Fruit fly (Drosophila melanogaster) whole organism, embryonic: Measurements from ENCODE around the gene CG42866.

Experiments used
- Awh ChIP-seq: fragments of 200-800 bp; sonication (Bioruptor generic); IDR thresholded peaks from 2 replicates; pipeline ENCODE4, ENCODE4 v1.3.6; 2022; ENCODE audit warnings: missing biosample characterization, missing genetic modification characterization
- B-H1 ChIP-seq: fragments of 200-800 bp; sonication (Bioruptor generic); IDR thresholded peaks from 3 replicates; pipeline ENCODE4 v1.3.6; 2022; ENCODE audit warnings: missing biosample characterization, missing genetic modification characterization
- Bdp1 ChIP-seq: fragments of 200-800 bp; sonication (Bioruptor generic); optimal IDR thresholded peaks from 3 replicates; lab custom pipeline; 2016; ENCODE audit warnings: missing biosample characterization, missing genetic modification characterization
- CG10979 ChIP-seq: fragments of 200-800 bp; sonication (Bioruptor generic); optimal IDR thresholded peaks from 2 replicates; lab custom pipeline; 2018; ENCODE audit warnings: missing biosample characterization, mild to moderate bottlenecking, missing genetic modification characterization, moderate library complexity
- CG1233 ChIP-seq: fragments of 200-800 bp; sonication (Bioruptor generic); optimal IDR thresholded peaks from 4 replicates; lab custom pipeline; 2018; ENCODE audit warnings: missing biosample characterization, mild to moderate bottlenecking, missing genetic modification characterization
- CG12391 ChIP-seq: fragments of 200-800 bp; sonication (Bioruptor generic); optimal IDR thresholded peaks from 3 replicates; lab custom pipeline; 2018; ENCODE audit warnings: missing biosample characterization, mild to moderate bottlenecking, missing genetic modification characterization, moderate library complexity
- CG13296 ChIP-seq: fragments of 200-800 bp; sonication (Bioruptor generic); optimal IDR thresholded peaks from 3 replicates; lab custom pipeline; 2018; ENCODE audit warnings: missing biosample characterization, mild to moderate bottlenecking, missing genetic modification characterization
- CG13775 ChIP-seq: fragments of 200-800 bp; sonication (Bioruptor generic); optimal IDR thresholded peaks from 3 replicates; lab custom pipeline; 2017; ENCODE audit warnings: missing biosample characterization, mild to moderate bottlenecking, missing genetic modification characterization
- CG15514 ChIP-seq: fragments of 200-800 bp; sonication (Bioruptor generic); optimal IDR thresholded peaks from 3 replicates; lab custom pipeline; 2017; ENCODE audit warnings: missing biosample characterization, missing genetic modification characterization, mild to moderate bottlenecking, moderate library complexity, missing genetic modification reagents
- CG2712 ChIP-seq: fragments of 200-800 bp; optimal IDR thresholded peaks from 3 replicates; lab custom pipeline; 2019; ENCODE audit warnings: missing biosample characterization, mild to moderate bottlenecking, missing genetic modification characterization, moderate library complexity
- CG3281 ChIP-seq: fragments of 200-800 bp; sonication (Bioruptor generic); optimal IDR thresholded peaks from 3 replicates; lab custom pipeline; 2017; ENCODE audit warnings: missing biosample characterization, mild to moderate bottlenecking, missing genetic modification characterization
- CG34376 ChIP-seq: fragments of 200-800 bp; sonication (Bioruptor generic); optimal IDR thresholded peaks from 2 replicates; lab custom pipeline; 2018; ENCODE audit warnings: missing biosample characterization, mild to moderate bottlenecking, missing genetic modification characterization
- CG4617 ChIP-seq: fragments of 200-800 bp; sonication (Bioruptor generic); optimal IDR thresholded peaks from 3 replicates; lab custom pipeline; 2016; ENCODE audit warnings: missing biosample characterization, missing genetic modification characterization, borderline replicate concordance
- CG8388 ChIP-seq: fragments of 200-800 bp; sonication (Bioruptor generic); optimal IDR thresholded peaks from 2 replicates; lab custom pipeline; 2019; ENCODE audit warnings: missing biosample characterization, mild to moderate bottlenecking, missing genetic modification characterization, moderate library complexity
- CG9797 ChIP-seq: fragments of 200-800 bp; sonication (Bioruptor generic); optimal IDR thresholded peaks from 3 replicates; lab custom pipeline; 2018; ENCODE audit warnings: missing biosample characterization, mild to moderate bottlenecking, missing genetic modification characterization
- CoRest ChIP-seq: fragments of 200-800 bp; sonication (Bioruptor generic); optimal IDR thresholded peaks from 3 replicates; lab custom pipeline; 2018; ENCODE audit warnings: missing biosample characterization, mild to moderate bottlenecking, missing genetic modification characterization, moderate library complexity
- Dip2 ChIP-seq: fragments of 200-800 bp; sonication (Bioruptor generic); IDR thresholded peaks from 2 replicates; pipeline ENCODE4 v1.3.6; 2022; ENCODE audit warnings: missing biosample characterization, missing genetic modification characterization
- Dref ChIP-seq: fragments of 200-800 bp; sonication (Bioruptor generic); IDR thresholded peaks from 2 replicates; pipeline ENCODE4 v1.3.6; 2022; ENCODE audit warnings: missing biosample characterization, missing genetic modification characterization
- HHEX ChIP-seq: fragments of 200-800 bp; sonication (Bioruptor generic); optimal IDR thresholded peaks from 3 replicates; lab custom pipeline; 2017; ENCODE audit warnings: missing biosample characterization, mild to moderate bottlenecking, missing genetic modification characterization, missing genetic modification reagents
- Hey ChIP-seq: fragments of 200-800 bp; sonication (Bioruptor generic); optimal IDR thresholded peaks from 3 replicates; lab custom pipeline; 2018; ENCODE audit warnings: missing biosample characterization, mild to moderate bottlenecking, missing genetic modification characterization
- HmgZ ChIP-seq: fragments of 200-800 bp; sonication (Bioruptor generic); optimal IDR thresholded peaks from 2 replicates; lab custom pipeline; 2018; ENCODE audit warnings: missing biosample characterization, mild to moderate bottlenecking, missing genetic modification characterization
- MESR4 ChIP-seq: fragments of 200-800 bp; sonication (Bioruptor generic); optimal IDR thresholded peaks from 2 replicates; lab custom pipeline; 2018; ENCODE audit warnings: missing biosample characterization, mild to moderate bottlenecking, missing genetic modification characterization, moderate library complexity
- Optix ChIP-seq: fragments of 200-800 bp; sonication (Bioruptor generic); IDR thresholded peaks from 3 replicates; pipeline ENCODE4 v1.3.6; 2022; ENCODE audit warnings: missing biosample characterization, missing genetic modification characterization
- Pdp1 ChIP-seq, 2 experiments: fragments of 200-800 bp; sonication (Bioruptor generic); optimal IDR thresholded peaks; 3 replicates each; lab custom pipeline; 2016; ENCODE audit warnings: missing biosample characterization in 2 of 2, missing genetic modification characterization in 2 of 2, mild to moderate bottlenecking in 1 of 2, moderate library complexity in 1 of 2
- Ravus ChIP-seq: fragments of 200-800 bp; sonication (Bioruptor generic); IDR thresholded peaks from 2 replicates; pipeline ENCODE4 v1.3.6; 2022; ENCODE audit warnings: missing biosample characterization, missing genetic modification characterization
- Rx ChIP-seq: fragments of 200-800 bp; sonication (Bioruptor generic); IDR thresholded peaks from 2 replicates; pipeline ENCODE4 v1.3.6; 2022; ENCODE audit warnings: missing biosample characterization, missing genetic modification characterization
- dmrt99B ChIP-seq: fragments of 200-800 bp; sonication (Bioruptor generic); optimal IDR thresholded peaks from 2 replicates; lab custom pipeline; 2018; ENCODE audit warnings: missing biosample characterization, mild to moderate bottlenecking, missing genetic modification characterization, moderate library complexity
- gce ChIP-seq: fragments of 200-800 bp; sonication (Bioruptor generic); IDR thresholded peaks from 3 replicates; pipeline ENCODE4 v1.3.6; 2022; ENCODE audit warnings: missing biosample characterization, missing genetic modification characterization
- ham ChIP-seq: fragments of 200-800 bp; sonication (Bioruptor generic); IDR thresholded peaks from 2 replicates; pipeline ENCODE4 v1.3.6; 2022; ENCODE audit warnings: missing biosample characterization, missing genetic modification characterization
- ind ChIP-seq: fragments of 200-800 bp; sonication (Bioruptor generic); optimal IDR thresholded peaks from 3 replicates; lab custom pipeline; 2016; ENCODE audit warnings: missing biosample characterization, missing genetic modification characterization
- lab ChIP-seq: fragments of 200-800 bp; sonication (Bioruptor generic); optimal IDR thresholded peaks from 3 replicates; lab custom pipeline; 2017; ENCODE audit warnings: missing biosample characterization, missing genetic modification characterization, mild to moderate bottlenecking, moderate library complexity, missing genetic modification reagents
- nmo ChIP-seq: fragments of 200-800 bp; sonication (Bioruptor generic); optimal IDR thresholded peaks from 2 replicates; lab custom pipeline; 2018; ENCODE audit warnings: missing biosample characterization, mild to moderate bottlenecking, missing genetic modification characterization, moderate library complexity
- pnt ChIP-seq: fragments of 200-800 bp; sonication (Bioruptor generic); optimal IDR thresholded peaks from 3 replicates; lab custom pipeline; 2016; ENCODE audit warnings: missing biosample characterization, missing genetic modification characterization
- schlank ChIP-seq: fragments of 200-800 bp; sonication (Bioruptor generic); optimal IDR thresholded peaks from 2 replicates; lab custom pipeline; 2018; ENCODE audit warnings: missing biosample characterization, mild to moderate bottlenecking, missing genetic modification characterization
- sisA ChIP-seq: fragments of 200-800 bp; sonication (Bioruptor generic); IDR thresholded peaks from 2 replicates; pipeline ENCODE4 v1.3.6; 2022; ENCODE audit warnings: missing biosample characterization, missing genetic modification characterization
- trh ChIP-seq: fragments of 200-800 bp; sonication (Bioruptor generic); optimal IDR thresholded peaks from 2 replicates; lab custom pipeline; 2016; ENCODE audit warnings: missing biosample characterization, missing genetic modification characterization

The CG42866 gene

DNA sequence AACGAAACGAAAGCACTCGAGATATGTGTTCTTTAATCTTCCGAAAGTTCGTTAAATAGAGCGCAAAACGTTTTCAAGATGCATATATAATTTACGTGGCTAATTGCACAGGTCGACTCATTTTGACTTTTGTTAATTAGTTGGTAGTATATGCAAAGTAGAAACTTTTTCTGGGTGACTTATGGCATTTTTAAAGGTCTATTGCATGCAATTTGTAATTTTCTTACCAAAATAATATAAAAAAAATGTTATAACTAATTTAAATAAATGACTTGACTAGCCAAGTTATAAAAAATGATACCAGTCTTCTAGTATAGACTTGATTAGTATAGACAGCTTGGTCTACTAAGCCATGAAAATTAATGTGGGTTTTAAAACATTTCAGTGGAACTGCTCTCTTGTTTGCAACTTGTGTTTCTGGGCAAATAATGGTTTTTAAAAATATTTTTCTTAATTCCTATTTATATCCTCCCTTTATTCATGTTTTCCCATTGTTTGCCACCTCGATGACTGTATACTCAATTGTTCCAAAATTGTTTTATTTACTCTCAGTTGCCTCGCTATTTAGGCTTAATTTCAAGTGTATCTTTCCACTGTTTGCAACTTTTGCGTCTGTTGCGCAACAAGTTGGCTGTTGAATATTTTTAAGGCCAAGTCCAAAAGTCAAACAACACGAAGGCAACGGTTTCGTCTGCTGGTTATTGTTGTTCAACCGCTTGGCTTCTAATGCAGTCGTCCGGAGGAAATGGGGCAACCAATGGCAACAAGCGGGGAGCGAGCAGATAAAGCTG lies 26.6 kb upstream of the CG42866 start (continued):
- TF ChIP-seq Pdp1 (GFP tag; optimal IDR thresholded peaks at IDR 0.05; lab: Kevin White, UChicago) (peak in 1 of 2 experiments; percentile 58), CoRest (tag; lab: Kevin White, UChicago) (no peak), CG13775 (GFP tag; lab: Kevin White, UChicago) (no peak), pnt (GFP tag; lab: Kevin White, UChicago) (no peak), Dip2 (GFP tag; lab: Robert Waterston, UW) (no peak), CG13296 (GFP tag; lab: Kevin White, UChicago) (peak; percentile 7), CG4617 (GFP tag; lab: Kevin White, UChicago) (no peak)

DNA sequence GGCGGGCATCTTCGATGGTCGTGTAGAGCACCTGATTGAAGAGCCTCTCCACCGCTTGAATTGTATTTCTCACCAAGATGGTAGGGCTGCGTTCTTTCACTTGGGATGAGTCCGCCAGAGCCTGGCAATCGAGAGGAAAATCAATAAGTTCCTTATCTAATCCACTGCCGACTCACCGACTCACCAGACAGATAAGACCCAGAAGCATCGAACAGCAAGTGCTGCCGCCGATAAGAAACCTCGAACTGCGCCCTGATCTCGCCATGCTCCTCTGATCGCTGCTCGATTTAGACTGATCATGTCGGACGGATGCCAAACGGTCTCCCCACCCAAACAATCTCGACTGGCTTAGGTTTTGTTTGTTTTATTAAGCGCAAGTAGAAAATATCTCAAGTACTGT lies 5.9 kb upstream of the CG42866 start, which contains the start of gene Hf:
Hf (minus strand) TSS at position 296 of the 400 bp plus-strand sequence.
- TF ChIP-seq Hey (tag; lab: Kevin White, UChicago), result no peak
- peak; percentile 19 for TF ChIP-seq CG34376 (GFP tag; lab: Kevin White, UChicago)

DNA sequence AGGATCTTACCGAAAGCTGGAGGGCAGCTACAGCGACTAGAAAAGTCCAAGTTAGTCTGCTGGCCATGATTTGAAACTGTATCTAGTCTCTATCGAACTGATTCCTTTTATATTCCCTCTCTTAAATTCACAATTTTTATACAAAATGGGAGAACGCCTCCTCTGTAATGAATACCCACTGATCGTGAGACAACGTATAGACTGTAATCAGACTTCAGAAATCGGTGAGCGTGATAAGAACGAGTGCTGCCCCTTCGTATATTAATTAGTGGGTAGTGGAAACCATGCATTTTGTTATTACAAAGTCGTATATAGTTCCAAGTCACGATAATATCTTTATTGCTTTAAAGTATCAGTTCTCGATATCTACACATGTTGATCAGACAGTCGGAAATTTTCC lies 4.9 kb upstream of the CG42866 start, which contains the start of gene OS9:
OS9 (minus strand) TSS at position 101 of the 400 bp plus-strand sequence.
- no peak for TF ChIP-seq CG12391 (tag; lab: Kevin White, UChicago)
- no peak for TF ChIP-seq CG15514
- no peak for TF ChIP-seq CG3281 (GFP tag; lab: Kevin White, UChicago)
- no peak for TF ChIP-seq sisA
- no peak for TF ChIP-seq ham (GFP tag; lab: Robert Waterston, UW)
- no peak for TF ChIP-seq CG2712
- TF ChIP-seq Rx (GFP tag; lab: Robert Waterston, UW), result no peak
- no peak for TF ChIP-seq B-H1 (GFP tag; lab: Robert Waterston, UW)
- TF ChIP-seq trh (GFP tag; lab: Kevin White, UChicago), result no peak
- no peak for TF ChIP-seq MESR4 (GFP tag; lab: Kevin White, UChicago)
- no peak for TF ChIP-seq gce (GFP tag; lab: Robert Waterston, UW)
- no peak for TF ChIP-seq Ravus (GFP tag; lab: Robert Waterston, UW)
- TF ChIP-seq CG9797 (GFP tag; lab: Kevin White, UChicago), result no peak
- TF ChIP-seq HmgZ (tag; lab: Kevin White, UChicago), result no peak

DNA sequence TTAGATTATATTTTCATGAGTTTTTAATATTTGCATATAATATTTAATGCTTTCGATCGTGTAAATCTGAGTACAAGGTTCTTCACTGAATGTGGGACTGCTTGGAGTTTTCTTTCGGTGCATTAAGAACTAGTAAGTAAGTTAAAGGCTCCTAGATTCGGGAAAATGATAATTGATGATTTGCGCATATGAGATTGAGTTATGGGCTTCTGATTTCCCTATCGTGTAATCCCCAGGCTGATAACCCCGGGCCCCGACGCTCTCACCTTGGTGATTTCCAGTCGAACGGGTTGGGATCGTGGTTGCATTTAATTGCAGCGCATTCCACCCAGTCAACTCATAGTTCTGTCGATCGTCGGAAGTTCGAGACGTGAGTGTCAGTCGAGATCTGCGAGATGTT lies 2.4 kb upstream of the CG42866 start, which contains the start of gene CG10680:
CG10680 (plus strand) TSS at position 301 of the 400 bp plus-strand sequence.
- TF ChIP-seq Awh (GFP tag; lab: Robert Waterston, UW) (no peak), Bdp1 (no peak), CG1233 (GFP tag; lab: Kevin White, UChicago) (no peak), ind (no peak), Optix (GFP tag; lab: Robert Waterston, UW) (no peak), schlank (tag; lab: Kevin White, UChicago) (no peak), HHEX (GFP tag; lab: Kevin White, UChicago) (no peak), Dref (no peak), CG10979 (no peak), CG8388 (no peak), nmo (GFP tag; lab: Kevin White, UChicago) (no peak), lab (GFP tag; lab: Kevin White, UChicago) (no peak), dmrt99B (tag; lab: Kevin White, UChicago) (no peak), pnt (GFP tag; lab: Kevin White, UChicago) (no peak)
